Worm (Caenorhabditis elegans): Measurements from ENCODE around the gene lurp-2.

DNA sequence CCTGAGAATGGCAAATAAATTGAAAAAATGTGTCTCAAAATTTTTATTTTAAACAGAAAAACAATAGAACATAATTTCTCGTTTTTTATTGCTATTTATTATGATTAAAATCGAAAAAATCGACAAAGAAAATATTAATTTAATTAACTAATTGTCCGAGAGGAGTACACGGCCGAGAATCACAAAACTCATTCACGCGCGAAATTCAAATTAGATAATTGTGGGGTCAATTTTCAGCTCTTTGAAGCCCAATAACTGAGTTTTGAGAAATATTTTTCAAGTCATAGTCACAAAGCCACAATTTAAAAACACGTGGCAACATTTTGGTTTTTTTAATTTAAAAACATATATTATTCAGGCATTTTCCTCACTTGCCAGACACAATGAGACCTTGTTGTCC, 44.3 kb upstream of the lurp-2 start:
- TF ChIP-seq tbx-2 (tag; optimal IDR thresholded peaks at IDR 0.05) (peak; percentile 43), nhr-11 (tag; optimal IDR thresholded peaks at IDR 0.05) (no peak), F16B12.6 (tag; optimal IDR thresholded peaks at IDR 0.05) (no peak), zip-4 (GFP tag; optimal IDR thresholded peaks at IDR 0.05) (no peak)

Measured in whole organism, L1 larva.